Fruit fly (Drosophila melanogaster): Measurements from ENCODE around the gene Kots.

DNA sequence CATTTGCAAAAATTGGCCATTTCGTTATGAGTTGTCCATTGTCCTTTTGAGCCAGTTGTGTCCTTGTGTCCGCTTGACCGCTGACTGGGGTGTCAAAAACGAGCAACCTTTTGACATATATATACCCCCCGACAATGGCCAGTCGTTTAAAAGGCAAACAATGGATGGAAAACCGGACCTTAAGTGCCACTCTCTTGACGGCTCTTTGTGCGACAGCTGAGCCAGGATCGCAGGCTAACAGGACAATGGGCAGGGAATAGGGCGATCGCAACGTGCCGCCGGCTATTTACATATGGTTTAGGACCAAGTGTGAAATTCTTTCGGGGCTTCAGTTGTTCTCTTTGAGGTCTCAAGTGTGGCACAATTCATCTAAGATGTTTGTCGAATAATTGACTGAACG is 27.7 kb downstream of the Kots start:
- TF ChIP-seq CG3032 (tag; optimal IDR thresholded peaks at IDR 0.05): no peak
- TF ChIP-seq Gug (GFP tag; IDR thresholded peaks at IDR 0.05): no peak

All from whole organism, prepupa.